Fruit fly (Drosophila melanogaster): ENCODE results near the gene CG11563.

Gene CG11563

dm6 chr3R:31709769-31710168 lies 27.1 kb upstream of the CG11563 start (continued):
- TF ChIP-seq CG18262 (tag; optimal IDR thresholded peaks at IDR 0.05) (no peak), Bgb (GFP tag; IDR thresholded peaks at IDR 0.05; ENCODE audit: partially characterized antibody) (no peak), CG10979 (tag; optimal IDR thresholded peaks at IDR 0.05) (no peak), lov (optimal IDR thresholded peaks at IDR 0.05) (no peak), lov (GFP tag; IDR thresholded peaks at IDR 0.05) (no peak), gsb (GFP tag; IDR thresholded peaks at IDR 0.05) (no peak), fd96Cb (tag; optimal IDR thresholded peaks at IDR 0.05) (no peak), HLH3B (GFP tag; IDR thresholded peaks at IDR 0.05) (no peak), hth (optimal IDR thresholded peaks at IDR 0.05) (no peak), tup (GFP tag; optimal IDR thresholded peaks at IDR 0.05) (no peak), CG1603 (tag; optimal IDR thresholded peaks at IDR 0.05) (peak; percentile 26), CG17359 (tag; optimal IDR thresholded peaks at IDR 0.05) (no peak), ap (GFP tag; IDR thresholded peaks at IDR 0.05) (no peak), CG1832 (GFP tag; optimal IDR thresholded peaks at IDR 0.05) (no peak), sob (GFP tag; IDR thresholded peaks at IDR 0.05) (no peak), corto (GFP tag; optimal IDR thresholded peaks at IDR 0.05) (no peak), CG6765 (GFP tag; optimal IDR thresholded peaks at IDR 0.05) (no peak), sqz (GFP tag; optimal IDR thresholded peaks at IDR 0.05) (no peak), klu (GFP tag; IDR thresholded peaks at IDR 0.05) (no peak), Hsf (GFP tag; optimal IDR thresholded peaks at IDR 0.05) (no peak), pnt (GFP tag; optimal IDR thresholded peaks at IDR 0.05) (no peak), Blimp-1 (GFP tag; optimal IDR thresholded peaks at IDR 0.05) (no peak), CG12299 (tag; optimal IDR thresholded peaks at IDR 0.05) (no peak), az2 (GFP tag; optimal IDR thresholded peaks at IDR 0.05) (no peak), ro (GFP tag; IDR thresholded peaks at IDR 0.05) (no peak), ash1 (GFP tag; optimal IDR thresholded peaks at IDR 0.05) (no peak), CG2678 (tag; optimal IDR thresholded peaks at IDR 0.05) (peak; percentile 21), CG13624 (GFP tag; optimal IDR thresholded peaks at IDR 0.05) (no peak), bab2 (GFP tag; optimal IDR thresholded peaks at IDR 0.05) (no peak), CG15696 (tag; optimal IDR thresholded peaks at IDR 0.05) (no peak), bsh (GFP tag; optimal IDR thresholded peaks at IDR 0.05) (peak in 1 of 2 experiments; percentile 24), CG34224 (GFP tag; IDR thresholded peaks at IDR 0.05; ENCODE audit: partially characterized antibody) (no peak), Xbp1 (GFP tag; optimal IDR thresholded peaks at IDR 0.05) (no peak), oc (tag; optimal IDR thresholded peaks at IDR 0.05) (peak; percentile 25), fu2 (GFP tag; optimal IDR thresholded peaks at IDR 0.05) (no peak), CG13287 (GFP tag; IDR thresholded peaks at IDR 0.05; ENCODE audit: partially characterized antibody) (no peak), HLHmδ (GFP tag; optimal IDR thresholded peaks at IDR 0.05) (no peak), CG11085 (GFP tag; IDR thresholded peaks at IDR 0.05) (no peak), HmgZ (tag; optimal IDR thresholded peaks at IDR 0.05) (no peak), al (GFP tag; IDR thresholded peaks at IDR 0.05) (no peak), otp (GFP tag; IDR thresholded peaks at IDR 0.05) (no peak), eve (GFP tag; optimal IDR thresholded peaks at IDR 0.05) (no peak), Vsx1 (GFP tag; optimal IDR thresholded peaks at IDR 0.05) (no peak), ssp (GFP tag; IDR thresholded peaks at IDR 0.05) (no peak), CG14667 (GFP tag; IDR thresholded peaks at IDR 0.05) (no peak), sisA (GFP tag; IDR thresholded peaks at IDR 0.05) (0 out of 2 replicates have a peak, but pooled peaks have one; percentile 19), CG8478 (optimal IDR thresholded peaks at IDR 0.05) (no peak), Doc2 (GFP tag; IDR thresholded peaks at IDR 0.05) (no peak), CG10431 (GFP tag; optimal IDR thresholded peaks at IDR 0.05) (no peak), Hr78 (GFP tag; optimal IDR thresholded peaks at IDR 0.05) (no peak), Kr (GFP tag; optimal IDR thresholded peaks at IDR 0.05) (no peak), Nf-YB (GFP tag; optimal IDR thresholded peaks at IDR 0.05) (no peak)
